Worm (Caenorhabditis elegans) whole organism, midembryonic: ENCODE results near the gene F10D7.3.

ENCODE experiments used
- T22C8.4 ChIP-seq: fragments of 200-800 bp; sonication (Bioruptor generic); IDR thresholded peaks from 2 replicates; pipeline ENCODE4 v1.3.6; 2022; ENCODE audit warnings: missing genetic modification characterization, missing compliant biosample characterization
- cog-1 ChIP-seq: sonication (generic microtip); optimal IDR thresholded peaks from 2 replicates; lab custom pipeline; 2016; ENCODE audit warnings: missing genetic modification characterization, missing compliant biosample characterization
- flt-1 ChIP-seq: fragments of 200-800 bp; sonication (Bioruptor generic); IDR thresholded peaks from 2 replicates; pipeline ENCODE4 v1.3.6; 2022; ENCODE audit warnings: missing genetic modification characterization, missing compliant biosample characterization
- ref-1 ChIP-seq: fragments of 200-800 bp; sonication (Bioruptor generic); conservative IDR thresholded peaks from 2 replicates; pipeline ENCODE4 v1.3.6; 2022; ENCODE audit warnings: missing genetic modification reagents, missing genetic modification characterization, missing compliant biosample characterization
- tab-1 ChIP-seq: fragments of 200-800 bp; sonication (Bioruptor generic); IDR thresholded peaks from 2 replicates; pipeline ENCODE4 v1.3.6; 2022; ENCODE audit warnings: missing genetic modification characterization, missing compliant biosample characterization
- ztf-23 ChIP-seq: fragments of 200-800 bp; sonication (Bioruptor generic); IDR thresholded peaks from 2 replicates; pipeline ENCODE4 v1.3.6; 2022; ENCODE audit warnings: missing genetic modification reagents, missing genetic modification characterization, missing compliant biosample characterization
- ztf-29 ChIP-seq: fragments of 200-800 bp; sonication (Bioruptor generic); IDR thresholded peaks from 2 replicates; pipeline ENCODE4 v1.3.6; 2022; ENCODE audit warnings: missing genetic modification reagents, missing genetic modification characterization, missing compliant biosample characterization

- no peak for TF ChIP-seq cog-1 (tag; lab: Kevin White, UChicago)
- no peak for TF ChIP-seq ztf-29 (GFP tag; lab: Robert Waterston, UW)
- TF ChIP-seq ref-1 (GFP tag; lab: Robert Waterston, UW), result no peak
- TF ChIP-seq flt-1 (GFP tag; lab: Robert Waterston, UW), result no peak
- no peak for TF ChIP-seq T22C8.4
- TF ChIP-seq ztf-23 (GFP tag; lab: Robert Waterston, UW), result no peak
- no peak for TF ChIP-seq tab-1
These were observed 15.0 kb downstream of the F10D7.3 start, which contains the start of gene npr-36 for ce11 chrX:17359452-17359851.
